Fruit fly (Drosophila melanogaster) whole organism, embryonic: ENCODE measurements around the gene Lsd-1.

Source experiments
- ATbp ChIP-seq: fragments of 200-800 bp; sonication (Bioruptor generic); optimal IDR thresholded peaks from 2 replicates; lab custom pipeline; 2017; ENCODE audit warnings: missing biosample characterization, mild to moderate bottlenecking, missing genetic modification characterization, missing genetic modification reagents
- Abd-B ChIP-seq: fragments of 200-800 bp; sonication (Bioruptor generic); optimal IDR thresholded peaks from 2 replicates; lab custom pipeline; 2018; ENCODE audit warnings: missing biosample characterization, mild to moderate bottlenecking, missing genetic modification characterization, moderate library complexity
- Atf3 ChIP-seq: fragments of 200-800 bp; sonication (Bioruptor generic); optimal IDR thresholded peaks from 3 replicates; lab custom pipeline; 2016; ENCODE audit warnings: missing biosample characterization, missing genetic modification characterization
- Atf6 ChIP-seq: fragments of 200-800 bp; sonication (Bioruptor generic); IDR thresholded peaks from 2 replicates; pipeline ENCODE4 v1.3.6; 2022; ENCODE audit warnings: missing biosample characterization, missing genetic modification characterization
- BtbVII ChIP-seq: fragments of 200-800 bp; sonication (Bioruptor generic); optimal IDR thresholded peaks from 3 replicates; lab custom pipeline; 2017; ENCODE audit warnings: missing biosample characterization, mild to moderate bottlenecking, missing genetic modification characterization
- CG10147 ChIP-seq: fragments of 200-800 bp; sonication (Bioruptor generic); optimal IDR thresholded peaks from 2 replicates; lab custom pipeline; 2019; ENCODE audit warnings: missing biosample characterization, mild to moderate bottlenecking, missing genetic modification characterization, moderate library complexity
- CG12104 ChIP-seq: fragments of 200-800 bp; sonication (Bioruptor generic); optimal IDR thresholded peaks from 3 replicates; lab custom pipeline; 2016; ENCODE audit warnings: missing biosample characterization, missing genetic modification characterization
- CG12155 ChIP-seq: fragments of 200-800 bp; sonication (Bioruptor generic); optimal IDR thresholded peaks from 3 replicates; lab custom pipeline; 2016; ENCODE audit warnings: missing biosample characterization, missing genetic modification characterization
- CG1529 ChIP-seq: fragments of 200-800 bp; sonication (Bioruptor generic); optimal IDR thresholded peaks from 3 replicates; lab custom pipeline; 2018; ENCODE audit warnings: missing biosample characterization, missing genetic modification characterization
- CG30020 ChIP-seq: fragments of 200-800 bp; optimal IDR thresholded peaks from 2 replicates; lab custom pipeline; 2019; ENCODE audit warnings: missing biosample characterization, mild to moderate bottlenecking, missing genetic modification characterization, moderate library complexity
- CG34376 ChIP-seq: fragments of 200-800 bp; sonication (Bioruptor generic); optimal IDR thresholded peaks from 2 replicates; lab custom pipeline; 2018; ENCODE audit warnings: missing biosample characterization, mild to moderate bottlenecking, missing genetic modification characterization
- CG34422 ChIP-seq: fragments of 200-800 bp; sonication (Bioruptor generic); IDR thresholded peaks from 3 replicates; pipeline ENCODE4 v1.3.6; 2022; ENCODE audit warnings: missing biosample characterization, missing genetic modification characterization
- CG3838 ChIP-seq: fragments of 200-800 bp; sonication (Bioruptor generic); optimal IDR thresholded peaks from 3 replicates; lab custom pipeline; 2016; ENCODE audit warnings: missing biosample characterization, missing genetic modification characterization
- CG4328 ChIP-seq: fragments of 200-800 bp; sonication (Bioruptor generic); optimal IDR thresholded peaks from 3 replicates; lab custom pipeline; 2017; ENCODE audit warnings: missing biosample characterization, missing genetic modification reagents, missing genetic modification characterization
- CG43689 ChIP-seq: fragments of 200-800 bp; sonication (Bioruptor generic); IDR thresholded peaks from 2 replicates; pipeline ENCODE4 v1.3.6; 2022; ENCODE audit warnings: missing biosample characterization, missing genetic modification characterization
- CG5953 ChIP-seq: fragments of 200-800 bp; sonication (Bioruptor generic); IDR thresholded peaks from 2 replicates; pipeline ENCODE4 v1.3.6; 2022; ENCODE audit warnings: missing biosample characterization, missing genetic modification characterization
- CG6654 ChIP-seq: fragments of 200-800 bp; sonication (Bioruptor generic); optimal IDR thresholded peaks from 2 replicates; lab custom pipeline; 2017; ENCODE audit warnings: missing biosample characterization, mild to moderate bottlenecking, missing genetic modification characterization
- CG7928 ChIP-seq: fragments of 200-800 bp; sonication (Bioruptor generic); optimal IDR thresholded peaks from 2 replicates; lab custom pipeline; 2017; ENCODE audit warnings: missing biosample characterization, mild to moderate bottlenecking, missing genetic modification characterization
- CG8089 ChIP-seq: fragments of 200-800 bp; sonication (Bioruptor generic); optimal IDR thresholded peaks from 3 replicates; lab custom pipeline; 2016; ENCODE audit warnings: missing biosample characterization, missing genetic modification characterization
- CG8478 ChIP-seq: fragments of >200 bp; optimal IDR thresholded peaks from 2 replicates; lab custom pipeline; 2018
- CkIIα-i1 ChIP-seq: fragments of 200-800 bp; sonication (Bioruptor generic); IDR thresholded peaks from 2 replicates; pipeline ENCODE4 v1.3.6; 2022; ENCODE audit warnings: missing biosample characterization, missing genetic modification characterization
- Dek ChIP-seq: fragments of 200-800 bp; sonication (Bioruptor generic); optimal IDR thresholded peaks from 3 replicates; lab custom pipeline; 2019; ENCODE audit warnings: missing biosample characterization, mild to moderate bottlenecking, missing genetic modification characterization, moderate library complexity
- Drgx ChIP-seq: fragments of 200-800 bp; sonication (Bioruptor generic); IDR thresholded peaks from 2 replicates; pipeline ENCODE4 v1.3.6; 2022; ENCODE audit warnings: missing biosample characterization, missing genetic modification characterization
- Elba2 ChIP-seq: fragments of 200-800 bp; sonication (Bioruptor generic); optimal IDR thresholded peaks from 3 replicates; lab custom pipeline; 2016; ENCODE audit warnings: missing biosample characterization, missing genetic modification characterization
- Hr3 ChIP-seq: fragments of 200-800 bp; sonication (Bioruptor generic); optimal IDR thresholded peaks from 3 replicates; lab custom pipeline; 2016; ENCODE audit warnings: missing biosample characterization, missing genetic modification characterization
- Nf-YA ChIP-seq: fragments of 200-800 bp; sonication (Bioruptor generic); IDR thresholded peaks from 2 replicates; pipeline ENCODE4 v1.3.6; 2022; ENCODE audit warnings: missing biosample characterization, missing genetic modification characterization
- Opbp ChIP-seq: fragments of 200-800 bp; sonication (Bioruptor generic); IDR thresholded peaks from 3 replicates; pipeline ENCODE4 v1.3.6; 2022; ENCODE audit warnings: missing biosample characterization, missing genetic modification characterization; ENCODE audit not compliant: partially characterized antibody
- Six4 ChIP-seq: fragments of 200-800 bp; sonication (Bioruptor generic); optimal IDR thresholded peaks from 2 replicates; lab custom pipeline; 2016; ENCODE audit warnings: missing biosample characterization, missing genetic modification characterization
- Stat92E ChIP-seq, 3 experiments: fragments of >200 bp in 2 of 3; fragments of 200-800 bp in 1 of 3; sonication (Bioruptor generic) in 1 of 3; optimal IDR thresholded peaks; 2 replicates each; lab custom pipeline; 2017 to 2019; ENCODE audit warnings: missing biosample characterization in 3 of 3, missing genetic modification characterization in 3 of 3, mild to moderate bottlenecking in 1 of 3, moderate library complexity in 1 of 3
- ac ChIP-seq: fragments of 200-800 bp; sonication (Bioruptor generic); optimal IDR thresholded peaks from 3 replicates; lab custom pipeline; 2017; ENCODE audit warnings: missing biosample characterization, mild to moderate bottlenecking, missing genetic modification characterization
- amos ChIP-seq: fragments of 200-800 bp; sonication (Bioruptor generic); IDR thresholded peaks from 2 replicates; pipeline ENCODE4 v1.3.6; 2022; ENCODE audit warnings: missing biosample characterization, missing genetic modification characterization; ENCODE audit not compliant: partially characterized antibody
- br ChIP-seq: fragments of >200 bp; optimal IDR thresholded peaks from 2 replicates; lab custom pipeline; 2017
- btn ChIP-seq: fragments of 200-800 bp; sonication (Bioruptor generic); optimal IDR thresholded peaks from 2 replicates; lab custom pipeline; 2016; ENCODE audit warnings: missing biosample characterization, missing genetic modification characterization
- cad ChIP-seq: fragments of >200 bp; optimal IDR thresholded peaks from 2 replicates; lab custom pipeline; 2017; ENCODE audit warnings: missing biosample characterization, missing genetic modification characterization
- dan ChIP-seq: fragments of 200-800 bp; sonication (Bioruptor generic); IDR thresholded peaks from 2 replicates; pipeline ENCODE4 v1.3.6; 2022; ENCODE audit warnings: missing biosample characterization, missing genetic modification characterization
- danr ChIP-seq: fragments of 200-800 bp; sonication (Bioruptor generic); IDR thresholded peaks from 2 replicates; pipeline ENCODE4 v1.3.6; 2022; ENCODE audit warnings: missing biosample characterization, missing genetic modification characterization
- emc ChIP-seq: fragments of 200-800 bp; sonication (Bioruptor generic); optimal IDR thresholded peaks from 2 replicates; lab custom pipeline; 2016; ENCODE audit warnings: missing biosample characterization, missing genetic modification characterization
- en ChIP-seq: fragments of 200-800 bp; sonication (Bioruptor generic); optimal IDR thresholded peaks from 2 replicates; lab custom pipeline; 2016; ENCODE audit warnings: missing biosample characterization, missing genetic modification characterization
- jumu ChIP-seq: fragments of 200-800 bp; sonication (Bioruptor generic); optimal IDR thresholded peaks from 3 replicates; lab custom pipeline; 2016; ENCODE audit warnings: missing biosample characterization, missing genetic modification characterization
- kay ChIP-seq: fragments of 200-800 bp; sonication (Bioruptor generic); optimal IDR thresholded peaks from 2 replicates; lab custom pipeline; 2016; ENCODE audit warnings: missing biosample characterization, missing genetic modification characterization
- ken ChIP-seq: fragments of 200-800 bp; sonication (Bioruptor generic); IDR thresholded peaks from 3 replicates; pipeline ENCODE4 v1.3.6; 2022; ENCODE audit warnings: missing biosample characterization, missing genetic modification characterization
- kni ChIP-seq: fragments of 200-800 bp; sonication (Bioruptor generic); optimal IDR thresholded peaks from 3 replicates; lab custom pipeline; 2017; ENCODE audit warnings: mild to moderate bottlenecking, missing biosample characterization, missing genetic modification reagents, missing genetic modification characterization
- lab ChIP-seq: fragments of 200-800 bp; sonication (Bioruptor generic); optimal IDR thresholded peaks from 3 replicates; lab custom pipeline; 2017; ENCODE audit warnings: missing biosample characterization, missing genetic modification characterization, mild to moderate bottlenecking, moderate library complexity, missing genetic modification reagents
- oc ChIP-seq: fragments of 200-800 bp; sonication (Bioruptor generic); optimal IDR thresholded peaks from 2 replicates; lab custom pipeline; 2018; ENCODE audit warnings: missing biosample characterization, mild to moderate bottlenecking, missing genetic modification characterization, moderate library complexity
- repo ChIP-seq: fragments of 200-800 bp; sonication (Bioruptor generic); optimal IDR thresholded peaks from 2 replicates; lab custom pipeline; 2016; ENCODE audit warnings: missing biosample characterization, missing genetic modification characterization
- sisA ChIP-seq: fragments of 200-800 bp; sonication (Bioruptor generic); IDR thresholded peaks from 2 replicates; pipeline ENCODE4 v1.3.6; 2022; ENCODE audit warnings: missing biosample characterization, missing genetic modification characterization
- usp ChIP-seq: fragments of >200 bp; optimal IDR thresholded peaks from 2 replicates; lab custom pipeline; 2017; ENCODE audit warnings: missing biosample characterization, missing genetic modification characterization
- vnd ChIP-seq: fragments of 200-800 bp; sonication (Bioruptor generic); IDR thresholded peaks from 3 replicates; pipeline ENCODE4 v1.3.6; 2022; ENCODE audit warnings: missing biosample characterization, missing genetic modification characterization; ENCODE audit not compliant: partially characterized antibody
- zen ChIP-seq: fragments of 200-800 bp; sonication (Bioruptor generic); optimal IDR thresholded peaks from 3 replicates; lab custom pipeline; 2018; ENCODE audit warnings: missing biosample characterization, mild to moderate bottlenecking, missing genetic modification characterization, moderate library complexity

Lsd-1 gene

DNA sequence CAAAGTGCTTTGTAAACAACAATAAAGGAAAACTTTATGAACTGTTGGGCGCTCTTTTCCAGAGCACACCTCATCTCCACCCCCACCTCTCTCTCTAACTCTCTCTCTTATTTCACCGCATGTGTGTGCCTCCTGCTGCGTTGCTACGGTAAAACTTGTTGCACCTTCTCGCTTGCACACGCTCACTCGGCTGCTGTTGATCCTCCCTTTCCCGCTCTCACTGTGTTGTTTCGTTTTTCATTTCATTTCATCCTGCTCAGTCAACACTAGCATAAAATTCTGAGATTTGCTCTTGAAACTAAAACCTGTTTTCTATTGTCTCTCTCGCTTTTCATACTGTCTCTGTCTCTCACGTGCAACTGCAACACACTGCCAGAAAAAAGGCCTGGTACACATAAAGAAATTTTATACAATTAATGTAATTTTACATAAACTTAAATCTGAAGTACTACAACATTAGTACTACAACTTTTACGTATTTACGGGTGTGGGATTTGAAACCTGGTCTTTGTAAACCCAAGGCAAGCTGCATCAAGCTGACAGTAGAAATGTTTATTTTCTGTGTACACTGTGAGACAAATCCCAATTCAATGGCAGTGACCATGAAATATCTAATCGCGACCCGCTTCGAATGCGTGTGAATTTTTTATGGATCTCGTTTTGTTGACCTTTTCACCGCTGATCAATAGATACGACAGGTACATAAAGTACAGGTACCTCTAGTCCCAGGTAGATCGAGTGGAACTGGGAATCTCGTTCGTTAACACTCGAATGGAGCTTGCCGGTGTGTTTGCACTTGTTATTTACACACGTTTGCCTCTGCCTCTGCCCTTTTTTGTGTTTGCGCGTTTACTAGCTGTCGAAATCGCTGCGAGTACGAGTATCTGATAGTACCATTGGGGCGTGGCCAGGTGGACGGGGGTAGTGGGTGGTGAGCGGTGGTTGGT is 19.1 kb downstream of the Lsd-1 start (continued):
- TF ChIP-seq ATbp (GFP tag; lab: Kevin White, UChicago) (peak; percentile 89), CG6654 (GFP tag; lab: Kevin White, UChicago) (peak; percentile 65), Opbp (GFP tag; lab: Robert Waterston, UW) (no peak), Atf6 (peak; percentile 71), Atf3 (peak; percentile 86), CG43689 (peak; percentile 65), amos (GFP tag; lab: Robert Waterston, UW) (no peak), CG10147 (GFP tag; lab: Kevin White, UChicago) (peak; percentile 1), CG3838 (GFP tag; lab: Kevin White, UChicago) (peak; percentile 79), usp (GFP tag; lab: Kevin White, UChicago) (no peak), btn (GFP tag; lab: Kevin White, UChicago) (peak; percentile 63), oc (tag; lab: Kevin White, UChicago) (peak; percentile 97), zen (tag; lab: Kevin White, UChicago) (peak; percentile 92), en (GFP tag; lab: Kevin White, UChicago) (peak; percentile 70), emc (GFP tag; lab: Kevin White, UChicago) (peak; percentile 8), vnd (GFP tag; lab: Robert Waterston, UW) (no peak), cad (peak; percentile 11), Abd-B (peak; percentile 89), CG8089 (GFP tag; lab: Kevin White, UChicago) (peak; percentile 87), CG4328 (GFP tag; lab: Kevin White, UChicago) (peak; percentile 75), ken (GFP tag; lab: Robert Waterston, UW) (peak; percentile 84; the same call in 2 of the 3 replicates), Hr3 (GFP tag; lab: Kevin White, UChicago) (peak; percentile 89), CG34376 (GFP tag; lab: Kevin White, UChicago) (peak; percentile 87), danr (GFP tag; lab: Robert Waterston, UW) (peak; percentile 78), Stat92E (GFP tag; optimal IDR thresholded peaks at IDR 0.05; lab: Kevin White, UChicago) (peak in 1 of 3 experiments; percentile 94), jumu (peak; percentile 78), Elba2 (GFP tag; lab: Kevin White, UChicago) (peak; percentile 28), sisA (GFP tag; lab: Robert Waterston, UW) (peak; percentile 89), dan (peak; percentile 77; the same call in 1 of the 2 replicates), CG12155 (GFP tag; lab: Kevin White, UChicago) (peak; percentile 72), ac (GFP tag; lab: Kevin White, UChicago) (peak; percentile 93), Nf-YA (peak; percentile 62), CG7928 (peak; percentile 12), CG34422 (GFP tag; lab: Robert Waterston, UW) (peak; percentile 77), BtbVII (GFP tag; lab: Kevin White, UChicago) (peak; percentile 79), Six4 (peak; percentile 83), CkIIα-i1 (peak; percentile 5; the same call in 1 of the 2 replicates), CG12104 (peak; percentile 70), CG1529 (GFP tag; lab: Kevin White, UChicago) (peak; percentile 89), Drgx (GFP tag; lab: Robert Waterston, UW) (peak; percentile 88), CG5953 (GFP tag; lab: Robert Waterston, UW) (peak; percentile 71), CG30020 (tag; lab: Kevin White, UChicago) (peak; percentile 68), repo (GFP tag; lab: Kevin White, UChicago) (peak; percentile 43), Dek (peak; percentile 66), lab (peak; percentile 86), kni (peak; percentile 95), br (no peak), CG8478 (lab: Kevin White, UChicago) (no peak), kay (GFP tag; lab: Kevin White, UChicago) (peak; percentile 72)
